Fruit fly (Drosophila melanogaster): ENCODE data around the gene Ref1.

Ref1 gene

dm6 chr3R:7091904-7092303 lies 11.7 kb upstream of the Ref1 start (continued):
- TF ChIP-seq amos (GFP tag; IDR thresholded peaks at IDR 0.05; ENCODE audit: partially characterized antibody) (peak; percentile 81), lmd (GFP tag; IDR thresholded peaks at IDR 0.05) (no peak), CG11695 (GFP tag; IDR thresholded peaks at IDR 0.05) (no peak), CG8359 (GFP tag; optimal IDR thresholded peaks at IDR 0.05; ENCODE audit: borderline replicate concordance) (no peak), Mrtf (GFP tag; IDR thresholded peaks at IDR 0.05) (no peak), MTF-1 (GFP tag; optimal IDR thresholded peaks at IDR 0.05; ENCODE audit: borderline replicate concordance) (no peak), MESR4 (GFP tag; optimal IDR thresholded peaks at IDR 0.05) (peak; percentile 43), CG1024 (GFP tag; IDR thresholded peaks at IDR 0.05) (no peak), CG4404 (GFP tag; IDR thresholded peaks at IDR 0.05) (no peak), CG2202 (tag; optimal IDR thresholded peaks at IDR 0.05) (no peak), lab (GFP tag; optimal IDR thresholded peaks at IDR 0.05) (no peak), CG6765 (GFP tag; optimal IDR thresholded peaks at IDR 0.05) (no peak), CG6254 (GFP tag; optimal IDR thresholded peaks at IDR 0.05) (no peak), Fer2 (tag; optimal IDR thresholded peaks at IDR 0.05) (no peak), Tbp (GFP tag; optimal IDR thresholded peaks at IDR 0.05) (no peak), Bteb2 (GFP tag; optimal IDR thresholded peaks at IDR 0.05) (peak; percentile 46), cas (GFP tag; IDR thresholded peaks at IDR 0.05) (no peak), CG3281 (GFP tag; optimal IDR thresholded peaks at IDR 0.05) (no peak), CG10565 (GFP tag; optimal IDR thresholded peaks at IDR 0.05) (no peak), CG9817 (tag; optimal IDR thresholded peaks at IDR 0.05) (peak; percentile 22), CG8388 (GFP tag; optimal IDR thresholded peaks at IDR 0.05) (peak; percentile 25), Asciz (GFP tag; optimal IDR thresholded peaks at IDR 0.05) (no peak), chm (GFP tag; IDR thresholded peaks at IDR 0.05) (peak; percentile 11; the same call in 1 of the 2 replicates), inv (GFP tag; IDR thresholded peaks at IDR 0.05; ENCODE audit: partially characterized antibody) (peak; percentile 44), ro (GFP tag; IDR thresholded peaks at IDR 0.05) (no peak), Usf (GFP tag; optimal IDR thresholded peaks at IDR 0.05) (no peak), slbo (GFP tag; IDR thresholded peaks at IDR 0.05) (peak; percentile 60), sisA (GFP tag; IDR thresholded peaks at IDR 0.05) (no peak), HLH4C (GFP tag; IDR thresholded peaks at IDR 0.05; ENCODE audit: partially characterized antibody) (peak; percentile 56; the same call in 2 of the 3 replicates), exex (tag; optimal IDR thresholded peaks at IDR 0.05) (no peak), tna (GFP tag; IDR thresholded peaks at IDR 0.05; ENCODE audit: partially characterized antibody) (0 out of 2 replicates have a peak, but pooled peaks have one; percentile 11), Jarid2 (GFP tag; optimal IDR thresholded peaks at IDR 0.05) (no peak), CG16863 (GFP tag; optimal IDR thresholded peaks at IDR 0.05) (no peak), wor (GFP tag; IDR thresholded peaks at IDR 0.05) (no peak), kay (GFP tag; optimal IDR thresholded peaks at IDR 0.05) (peak; percentile 34), zen (tag; optimal IDR thresholded peaks at IDR 0.05) (peak; percentile 7), emc (GFP tag; optimal IDR thresholded peaks at IDR 0.05) (no peak), CG5245 (GFP tag; optimal IDR thresholded peaks at IDR 0.05) (no peak), eyg (GFP tag; optimal IDR thresholded peaks at IDR 0.05) (no peak), fd3F (GFP tag; optimal IDR thresholded peaks at IDR 0.05) (no peak), CG4328 (GFP tag; optimal IDR thresholded peaks at IDR 0.05) (no peak), BtbVII (GFP tag; optimal IDR thresholded peaks at IDR 0.05) (no peak), CG4820 (GFP tag; optimal IDR thresholded peaks at IDR 0.05) (no peak), Atf6 (GFP tag; IDR thresholded peaks at IDR 0.05) (no peak), Nf-YB (GFP tag; optimal IDR thresholded peaks at IDR 0.05) (no peak), B-H1 (GFP tag; IDR thresholded peaks at IDR 0.05) (no peak), Myb (GFP tag; optimal IDR thresholded peaks at IDR 0.05) (peak; percentile 61), CG10979 (tag; optimal IDR thresholded peaks at IDR 0.05) (no peak), CG7357 (GFP tag; IDR thresholded peaks at IDR 0.05) (no peak), CG31224 (GFP tag; IDR thresholded peaks at IDR 0.05) (no peak), pfk (GFP tag; optimal IDR thresholded peaks at IDR 0.05) (no peak)

All from whole organism, embryonic.